Worm (Caenorhabditis elegans) whole organism, young adult: Measurements from ENCODE around the gene Y54G11A.4.

ENCODE experiments used
- C17E4.6 ChIP-seq: fragments of 200-800 bp; sonication (Bioruptor generic); IDR thresholded peaks from 2 replicates; pipeline ENCODE4 v1.3.6; 2022; ENCODE audit warnings: missing genetic modification reagents, missing genetic modification characterization, missing compliant biosample characterization
- atf-7 ChIP-seq: sonication (generic microtip); optimal IDR thresholded peaks from 2 replicates; lab custom pipeline; 2017; ENCODE audit warnings: mild to moderate bottlenecking, missing genetic modification characterization, missing compliant biosample characterization
- attf-3 ChIP-seq: fragments of 200-800 bp; sonication (Bioruptor generic); conservative IDR thresholded peaks from 2 replicates; pipeline ENCODE4 v1.3.6; 2022; ENCODE audit warnings: missing genetic modification reagents, missing genetic modification characterization, missing compliant biosample characterization
- attf-5 ChIP-seq: fragments of 200-800 bp; sonication (Bioruptor generic); optimal IDR thresholded peaks from 2 replicates; lab custom pipeline; 2018; ENCODE audit warnings: mild to moderate bottlenecking, missing genetic modification characterization, missing compliant biosample characterization
- him-1 ChIP-seq: sonication (generic microtip); optimal IDR thresholded peaks from 2 replicates; lab custom pipeline; 2016; ENCODE audit warnings: missing genotype, missing genetic modification reagents, missing genetic modification characterization, missing compliant biosample characterization
- hrde-1 ChIP-seq: sonication (generic microtip); optimal IDR thresholded peaks from 2 replicates; lab custom pipeline; 2016; ENCODE audit warnings: missing genetic modification characterization, mild to moderate bottlenecking, missing compliant biosample characterization, moderate library complexity, missing genotype, missing genetic modification reagents, borderline replicate concordance
- nfya-1 ChIP-seq: sonication (generic microtip); optimal IDR thresholded peaks from 2 replicates; lab custom pipeline; 2017; ENCODE audit warnings: antibody characterized with exemption, missing compliant biosample characterization, missing genetic modification characterization, borderline replicate concordance; ENCODE audit not compliant: insufficient read depth
- nfya-2 ChIP-seq: fragments of 200-800 bp; sonication (Bioruptor generic); IDR thresholded peaks from 2 replicates; pipeline ENCODE4 v1.3.6; 2022; ENCODE audit warnings: missing genetic modification reagents, missing genetic modification characterization, missing compliant biosample characterization
- nhr-27 ChIP-seq: fragments of 200-800 bp; sonication (Bioruptor generic); optimal IDR thresholded peaks from 2 replicates; lab custom pipeline; 2018; ENCODE audit warnings: mild to moderate bottlenecking, missing genetic modification characterization, moderate library complexity, missing compliant biosample characterization
- nhr-80 ChIP-seq: sonication (generic microtip); optimal IDR thresholded peaks from 2 replicates; lab custom pipeline; 2016; ENCODE audit warnings: missing genetic modification characterization, missing compliant biosample characterization
- rec-8 ChIP-seq, 2 experiments: sonication (generic microtip); optimal IDR thresholded peaks; 2 replicates each; lab custom pipeline; 2016; ENCODE audit warnings: mild to moderate bottlenecking in 2 of 2, missing genetic modification characterization in 2 of 2, missing genetic modification reagents in 2 of 2, missing genotype in 2 of 2, missing biosample characterization in 1 of 2, missing compliant biosample characterization in 1 of 2, moderate library complexity in 1 of 2
- ztf-18 ChIP-seq: sonication (generic microtip); optimal IDR thresholded peaks from 2 replicates; lab custom pipeline; 2016; ENCODE audit warnings: missing genotype, mild to moderate bottlenecking, missing genetic modification characterization, missing compliant biosample characterization
- ztf-3 ChIP-seq: fragments of 200-800 bp; sonication (Bioruptor generic); optimal IDR thresholded peaks from 2 replicates; lab custom pipeline; 2018; ENCODE audit warnings: mild to moderate bottlenecking, missing genetic modification characterization, missing compliant biosample characterization

ce11 chrII:14243503-14243902 is 49.1 kb upstream of the Y54G11A.4 start, which contains the start of gene jmjd-2:
- TF ChIP-seq atf-7 (tag; lab: Kevin White, UChicago) (no peak), nhr-27 (no peak), hrde-1 (tag; lab: Kevin White, UChicago) (no peak), him-1 (tag; lab: Kevin White, UChicago) (no peak), attf-5 (GFP tag; lab: Kevin White, UChicago) (no peak), ztf-18 (tag; lab: Kevin White, UChicago) (no peak), attf-3 (GFP tag; lab: Robert Waterston, UW) (no peak), C17E4.6 (no peak), rec-8 (tag; optimal IDR thresholded peaks at IDR 0.05; lab: Kevin White, UChicago) (no peak), nfya-2 (GFP tag; lab: Robert Waterston, UW) (no peak), nhr-80 (tag; lab: Kevin White, UChicago) (no peak), nfya-1 (tag; lab: Kevin White, UChicago) (no peak), ztf-3 (GFP tag; lab: Kevin White, UChicago) (no peak)
